Fruit fly (Drosophila melanogaster): ENCODE data around the gene CG3706.

Gene CG3706

DNA sequence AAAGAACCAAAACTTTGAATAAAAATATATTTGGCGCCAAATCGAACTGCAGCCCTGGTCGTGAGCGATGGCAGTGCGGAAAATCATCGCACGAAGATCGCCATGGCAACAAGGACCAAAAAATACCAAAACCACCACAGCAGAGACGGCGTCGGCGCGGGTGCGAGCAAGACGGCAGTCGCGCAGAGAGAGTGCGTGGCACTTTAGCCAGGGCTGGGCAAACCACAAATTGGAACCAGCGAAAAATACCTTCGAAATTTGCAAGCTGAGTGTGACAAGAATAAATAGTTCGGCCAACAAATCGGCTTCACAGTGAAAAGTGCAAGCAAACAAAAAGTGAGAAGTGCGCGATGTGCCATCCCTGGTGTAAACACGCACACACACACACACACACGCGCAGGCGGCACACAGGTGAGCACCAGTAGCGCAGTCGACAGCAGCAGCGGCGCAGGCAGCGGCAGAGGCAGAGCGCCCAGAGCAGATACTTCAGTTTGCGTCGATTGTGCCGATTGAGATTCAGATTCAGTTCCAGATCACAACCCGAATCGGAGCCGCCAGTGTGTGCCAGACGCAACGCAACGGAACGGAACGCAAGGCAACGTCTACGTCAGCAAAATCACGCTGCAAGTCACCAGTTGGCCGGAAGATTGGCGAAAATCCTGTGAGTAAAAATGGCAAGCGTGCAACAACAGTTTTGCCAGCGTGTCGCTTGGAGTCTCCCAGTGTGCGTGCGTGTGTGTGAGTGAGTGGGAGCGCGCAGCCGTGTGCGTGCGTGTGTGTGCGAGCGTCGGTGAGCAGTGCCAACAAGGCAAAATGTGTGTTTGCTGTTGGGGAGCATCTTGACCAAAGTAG, 3.0 kb upstream of the CG3706 start, which contains the start of gene TRAM (continued):
- TF ChIP-seq fd96Cb (tag; optimal IDR thresholded peaks at IDR 0.05) (peak; percentile 96), knrl (GFP tag; IDR thresholded peaks at IDR 0.05; ENCODE audit: partially characterized antibody) (peak; percentile 89), CG13296 (GFP tag; optimal IDR thresholded peaks at IDR 0.05) (peak; percentile 97), nerfin-2 (GFP tag; IDR thresholded peaks at IDR 0.05; ENCODE audit: partially characterized antibody) (peak; percentile 58), NC2α (GFP tag; optimal IDR thresholded peaks at IDR 0.05) (peak; percentile 98), kah (GFP tag; optimal IDR thresholded peaks at IDR 0.05) (peak; percentile 94), pfk (GFP tag; optimal IDR thresholded peaks at IDR 0.05) (peak; percentile 72), CG11504 (tag; optimal IDR thresholded peaks at IDR 0.05) (peak; percentile 96), Mes4 (GFP tag; optimal IDR thresholded peaks at IDR 0.05) (peak; percentile 98), Oli (tag; optimal IDR thresholded peaks at IDR 0.05) (peak; percentile 98), jigr1 (GFP tag; IDR thresholded peaks at IDR 0.05) (peak; percentile 96), Spps (tag; optimal IDR thresholded peaks at IDR 0.05) (peak; percentile 88), Fer3 (tag; optimal IDR thresholded peaks at IDR 0.05) (peak; percentile 97), ewg (GFP tag; optimal IDR thresholded peaks at IDR 0.05) (peak; percentile 99), dysf (GFP tag; IDR thresholded peaks at IDR 0.05) (peak; percentile 99), sens (GFP tag) (peak; percentile 99), CG16815 (GFP tag; optimal IDR thresholded peaks at IDR 0.05) (peak; percentile 98), Fer2 (tag; optimal IDR thresholded peaks at IDR 0.05) (peak; percentile 95), bab2 (GFP tag; optimal IDR thresholded peaks at IDR 0.05) (peak; percentile 99), ftz-f1 (GFP tag; optimal IDR thresholded peaks at IDR 0.05) (peak; percentile 78), caup (GFP tag; optimal IDR thresholded peaks at IDR 0.05; ENCODE audit: severe bottlenecking) (peak; percentile 98), CG3726 (GFP tag; IDR thresholded peaks at IDR 0.05) (peak; percentile 99), CG34224 (GFP tag; IDR thresholded peaks at IDR 0.05; ENCODE audit: partially characterized antibody) (peak; percentile 68), bsh (GFP tag; optimal IDR thresholded peaks at IDR 0.05) (peak; percentile 94 to 98), tup (GFP tag; optimal IDR thresholded peaks at IDR 0.05) (peak; percentile 95), Awh (GFP tag; IDR thresholded peaks at IDR 0.05) (peak; percentile 99), Myb (GFP tag; optimal IDR thresholded peaks at IDR 0.05) (peak; percentile 93), tap (tag; optimal IDR thresholded peaks at IDR 0.05) (peak; percentile 96), rib (GFP tag; IDR thresholded peaks at IDR 0.05) (peak; percentile 98), CG11695 (GFP tag; IDR thresholded peaks at IDR 0.05) (peak; percentile 98), CG14860 (GFP tag; IDR thresholded peaks at IDR 0.05; ENCODE audit: partially characterized antibody) (peak; percentile 55; the same call in 2 of the 3 replicates), slp2 (GFP tag; optimal IDR thresholded peaks at IDR 0.05) (peak; percentile 98), Camta (GFP tag; optimal IDR thresholded peaks at IDR 0.05) (peak; percentile 97), CG2120 (GFP tag; optimal IDR thresholded peaks at IDR 0.05) (peak; percentile 99), CG30431 (GFP tag; optimal IDR thresholded peaks at IDR 0.05) (peak; percentile 98), Ets65A (GFP tag) (peak; percentile 100), Oaz (GFP tag; IDR thresholded peaks at IDR 0.05) (peak; percentile 98), pum (GFP tag; optimal IDR thresholded peaks at IDR 0.05) (peak; percentile 98), nom (GFP tag; optimal IDR thresholded peaks at IDR 0.05) (peak; percentile 98), CG8924 (tag; optimal IDR thresholded peaks at IDR 0.05) (peak; percentile 93), ato (GFP tag; IDR thresholded peaks at IDR 0.05; ENCODE audit: partially characterized antibody) (peak; percentile 71), danr (GFP tag; IDR thresholded peaks at IDR 0.05) (peak; percentile 97), CG14667 (GFP tag; IDR thresholded peaks at IDR 0.05) (peak; percentile 97), repo (GFP tag; optimal IDR thresholded peaks at IDR 0.05) (peak; percentile 96), crc (GFP tag; optimal IDR thresholded peaks at IDR 0.05) (peak; percentile 96), CkIIα-i1 (GFP tag; IDR thresholded peaks at IDR 0.05) (peak; percentile 91), CG9609 (GFP tag; optimal IDR thresholded peaks at IDR 0.05) (peak; percentile 99), wek (GFP tag; optimal IDR thresholded peaks at IDR 0.05) (peak; percentile 94)

Data from whole organism, embryonic.